Worm (Caenorhabditis elegans): ENCODE data around the gene H20E11.1.

- TF ChIP-seq nhr-12 (tag; optimal IDR thresholded peaks at IDR 0.05) (no peak), lsy-2 (tag; optimal IDR thresholded peaks at IDR 0.05) (no peak), egl-27 (tag; optimal IDR thresholded peaks at IDR 0.05) (no peak), ztf-4 (tag; optimal IDR thresholded peaks at IDR 0.05) (no peak)
Observed at ce11 chrIV:6804815-6805214, 25.1 kb upstream of the H20E11.1 start, which contains the start of gene C17H12.37.

Data from whole organism, L2 larva.